Worm (Caenorhabditis elegans): ENCODE results near the gene Y48C3A.14.
A peak's percentile ranks its signal among the peaks of the same experiment; 100 is the strongest.

DNA sequence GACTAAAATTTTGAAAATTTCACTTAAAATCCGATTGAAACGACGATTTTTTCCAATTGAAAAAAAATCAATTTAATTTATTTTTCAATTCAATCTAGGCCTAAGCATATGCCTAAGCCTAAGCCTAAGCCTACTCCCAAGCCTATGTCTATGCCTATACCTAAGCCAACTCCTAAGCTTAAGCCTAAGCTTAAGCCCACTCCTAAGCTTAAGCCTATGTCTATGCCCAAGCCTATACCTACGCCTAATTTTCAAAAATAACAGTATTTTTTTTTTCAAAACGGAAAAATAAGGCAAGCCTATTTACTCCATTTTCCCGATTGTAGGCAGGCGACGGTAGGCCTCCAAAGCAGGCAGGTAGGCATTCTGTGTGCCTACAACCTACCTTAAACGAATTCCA lies 54.7 kb downstream of the Y48C3A.14 start:
- no peak for TF ChIP-seq ama-1 (optimal IDR thresholded peaks at IDR 0.05)
- no peak for TF ChIP-seq sea-1 (GFP tag; conservative IDR thresholded peaks at IDR 0.05)
- peak; percentile 52 for TF ChIP-seq ceh-36 (tag; optimal IDR thresholded peaks at IDR 0.05)
- TF ChIP-seq flt-1 (GFP tag; IDR thresholded peaks at IDR 0.05), result no peak
- TF ChIP-seq ets-7 (tag; optimal IDR thresholded peaks at IDR 0.05), result no peak

Measured in whole organism, early embryonic.